Worm (Caenorhabditis elegans) whole organism, L4/young adult: ENCODE results near the gene unc-42.

Experiments used
- W03F9.2 ChIP-seq: fragments of 150-350 bp; optimal IDR thresholded peaks from 2 replicates; lab custom pipeline; 2014; ENCODE audit warnings: missing biosample characterization, missing genetic modification characterization
- dao-5 ChIP-seq: sonication (generic microtip); optimal IDR thresholded peaks from 2 replicates; lab custom pipeline; 2016; ENCODE audit warnings: missing genotype, missing genetic modification characterization, moderate library complexity, missing compliant biosample characterization
- him-1 ChIP-seq: sonication (generic microtip); optimal IDR thresholded peaks from 2 replicates; lab custom pipeline; 2016; ENCODE audit warnings: missing genotype, missing genetic modification reagents, missing genetic modification characterization, missing compliant biosample characterization

DNA sequence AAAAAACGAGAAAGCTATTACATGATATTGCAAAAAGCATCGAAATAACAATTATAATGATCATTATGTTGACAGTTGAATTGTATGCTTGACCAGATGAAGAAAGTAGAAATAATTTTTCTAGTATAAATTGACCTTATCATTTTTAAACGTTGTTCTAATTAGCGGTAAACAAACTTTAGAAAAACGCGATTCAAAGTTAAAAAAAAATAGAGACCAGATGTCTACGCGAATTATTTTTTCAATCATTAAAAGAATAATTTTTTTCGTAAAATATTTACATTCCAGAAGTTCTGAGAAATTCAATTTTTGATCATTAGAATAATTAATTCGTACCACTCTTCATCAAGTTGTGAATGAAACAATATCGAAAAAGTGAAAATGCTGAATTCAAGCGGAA is 32.8 kb upstream of the unc-42 start, which contains the start of gene F46B6.10:
- TF ChIP-seq him-1 (tag; lab: Kevin White, UChicago) (no peak), W03F9.2 (tag; lab: Kevin White, UChicago) (no peak), dao-5 (no peak)
